Fruit fly (Drosophila melanogaster): Measurements from ENCODE around the gene CG15536.

DNA sequence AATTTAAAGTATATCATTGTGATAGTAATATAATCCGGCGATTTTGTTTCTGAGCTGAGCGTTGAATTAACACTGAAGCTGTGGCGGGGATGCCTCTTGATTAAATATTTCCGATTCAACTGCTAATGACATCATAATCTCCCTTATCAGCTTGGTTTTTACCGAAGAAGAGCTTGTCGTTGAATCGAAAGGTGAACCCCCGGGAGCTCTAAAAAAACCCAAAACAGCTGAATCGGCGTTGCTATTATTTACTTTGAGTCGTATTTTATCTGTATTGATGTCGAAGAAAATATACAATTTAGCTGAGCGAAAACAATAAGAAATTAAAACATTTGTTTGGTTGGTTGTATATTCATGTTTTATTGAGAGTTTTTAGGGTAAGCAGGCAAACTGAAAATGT lies 5.7 kb downstream of the CG15536 start:
- no peak for TF ChIP-seq psq (optimal IDR thresholded peaks at IDR 0.05)
- TF ChIP-seq h (optimal IDR thresholded peaks at IDR 0.05), result no peak
